Fruit fly (Drosophila melanogaster) whole organism, adult: ENCODE measurements around the gene meng.

ENCODE experiments used
- CG14711 ChIP-seq: fragments of 200-800 bp; sonication (Bioruptor generic); optimal IDR thresholded peaks from 2 replicates; lab custom pipeline; 2018; ENCODE audit warnings: missing biosample characterization, mild to moderate bottlenecking, missing genetic modification characterization, moderate library complexity
- Mnt ChIP-seq: fragments of 200-800 bp; sonication (Bioruptor generic); optimal IDR thresholded peaks from 2 replicates; lab custom pipeline; 2016; ENCODE audit warnings: missing biosample characterization, mild to moderate bottlenecking, missing genetic modification characterization
- bab1 ChIP-seq: fragments of 200-800 bp; sonication (Bioruptor generic); optimal IDR thresholded peaks from 3 replicates; lab custom pipeline; 2019; ENCODE audit warnings: missing biosample characterization, mild to moderate bottlenecking, missing genetic modification characterization, moderate library complexity
- ovo ChIP-seq: fragments of 200-800 bp; sonication (Bioruptor generic); optimal IDR thresholded peaks from 2 replicates; lab custom pipeline; 2016; ENCODE audit warnings: missing biosample characterization, missing genetic modification characterization

DNA sequence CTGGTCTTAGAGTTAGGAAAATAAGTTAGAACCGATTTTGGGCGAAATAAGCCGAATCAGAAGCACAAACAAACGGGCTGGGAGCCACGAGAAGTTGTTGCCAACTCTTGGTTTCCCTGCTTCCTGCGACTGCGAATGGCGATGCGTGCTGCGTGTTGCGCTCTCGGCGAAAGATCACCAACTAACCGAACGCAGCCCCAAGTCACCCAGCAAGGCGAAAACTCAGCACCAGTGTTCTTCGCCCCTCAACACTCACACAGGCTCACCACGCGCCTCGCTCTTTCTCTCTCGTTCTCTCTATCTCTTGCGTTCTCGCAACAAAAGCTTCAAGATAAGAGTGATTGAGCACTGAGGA lies 44.3 kb downstream of the meng start, which contains the start of gene nrv1:
- no peak for TF ChIP-seq bab1 (GFP tag; lab: Kevin White, UChicago)
- no peak for TF ChIP-seq Mnt (GFP tag; lab: Kevin White, UChicago)
- no peak for TF ChIP-seq ovo (GFP tag; lab: Kevin White, UChicago)
- TF ChIP-seq CG14711 (tag; lab: Kevin White, UChicago): no peak
